Fruit fly (Drosophila melanogaster) whole organism, pupa: Measurements from ENCODE around the gene CG43149.

Experiments
- CG10348 ChIP-seq: fragments of 200-800 bp; sonication (Bioruptor generic); IDR thresholded peaks from 2 replicates; pipeline ENCODE4 v1.3.6; 2022; ENCODE audit warnings: missing biosample characterization, missing genetic modification characterization
- CG14655 ChIP-seq: fragments of 200-800 bp; sonication (Bioruptor generic); optimal IDR thresholded peaks from 3 replicates; lab custom pipeline; 2017; ENCODE audit warnings: mild to moderate bottlenecking, missing biosample characterization, missing genetic modification reagents, missing genetic modification characterization
- CG15710 ChIP-seq: fragments of 200-800 bp; sonication (Bioruptor generic); optimal IDR thresholded peaks from 2 replicates; lab custom pipeline; 2018; ENCODE audit warnings: missing biosample characterization, mild to moderate bottlenecking, missing genetic modification characterization, moderate library complexity
- CG17806 ChIP-seq: fragments of 200-800 bp; sonication (Bioruptor generic); optimal IDR thresholded peaks from 2 replicates; lab custom pipeline; 2018; ENCODE audit warnings: missing biosample characterization, mild to moderate bottlenecking, missing genetic modification characterization, moderate library complexity
- CG34367 ChIP-seq: fragments of 200-800 bp; sonication (Bioruptor generic); optimal IDR thresholded peaks from 2 replicates; lab custom pipeline; 2018; ENCODE audit warnings: missing biosample characterization, mild to moderate bottlenecking, missing genetic modification characterization
- CG4496 ChIP-seq: fragments of 200-800 bp; sonication (Bioruptor generic); IDR thresholded peaks from 3 replicates; pipeline ENCODE4 v1.3.6; 2022; ENCODE audit warnings: missing biosample characterization, missing genetic modification characterization
- CG8159 ChIP-seq: fragments of 200-800 bp; sonication (Bioruptor generic); optimal IDR thresholded peaks from 3 replicates; lab custom pipeline; 2018; ENCODE audit warnings: missing biosample characterization, mild to moderate bottlenecking, missing genetic modification characterization, moderate library complexity
- CG9948 ChIP-seq: fragments of 200-800 bp; sonication (Bioruptor generic); optimal IDR thresholded peaks from 2 replicates; lab custom pipeline; 2018; ENCODE audit warnings: missing biosample characterization, mild to moderate bottlenecking, missing genetic modification characterization, moderate library complexity
- Pif1A ChIP-seq: fragments of 200-800 bp; sonication (Bioruptor generic); optimal IDR thresholded peaks from 3 replicates; lab custom pipeline; 2016; ENCODE audit warnings: missing biosample characterization, missing genetic modification characterization
- Snoo ChIP-seq: fragments of 200-800 bp; sonication (Bioruptor generic); optimal IDR thresholded peaks from 3 replicates; lab custom pipeline; 2017; ENCODE audit warnings: missing biosample characterization, mild to moderate bottlenecking, missing genetic modification characterization, inconsistent platforms
- fd96Ca ChIP-seq: fragments of 200-800 bp; sonication (Bioruptor generic); IDR thresholded peaks from 3 replicates; pipeline ENCODE4 v1.3.6; 2022; ENCODE audit warnings: missing biosample characterization, missing genetic modification characterization
- gl ChIP-seq: fragments of 200-800 bp; sonication (Bioruptor generic); optimal IDR thresholded peaks from 2 replicates; lab custom pipeline; 2018; ENCODE audit warnings: missing biosample characterization, mild to moderate bottlenecking, missing genetic modification characterization
- rn ChIP-seq: fragments of 200-800 bp; sonication (Bioruptor generic); IDR thresholded peaks from 2 replicates; pipeline ENCODE4 v1.3.6; 2022; ENCODE audit warnings: missing biosample characterization, missing genetic modification characterization

DNA sequence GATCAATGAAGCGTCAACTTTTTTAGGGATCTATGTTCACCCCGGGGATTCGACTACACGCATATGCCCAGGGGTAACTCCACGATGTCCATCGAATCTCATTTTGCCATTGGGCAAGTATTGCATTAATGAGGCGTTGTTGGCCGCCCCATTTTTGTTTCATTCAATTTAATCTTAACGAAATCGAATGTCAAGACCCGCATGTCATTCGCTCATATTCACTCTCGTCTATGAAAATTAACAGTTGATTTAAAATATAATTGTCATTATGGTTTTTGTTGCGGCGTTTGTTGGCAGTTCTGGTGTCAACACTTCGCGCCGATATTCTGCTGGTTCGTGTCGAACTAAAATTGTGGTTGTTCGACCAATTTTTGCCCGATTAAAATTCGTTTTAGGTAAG lies 32.4 kb upstream of the CG43149 start:
- no peak for TF ChIP-seq rn (GFP tag; lab: Robert Waterston, UW)
- no peak for TF ChIP-seq fd96Ca (GFP tag; lab: Robert Waterston, UW)
- TF ChIP-seq CG10348: no peak
- TF ChIP-seq CG34367 (tag; lab: Kevin White, UChicago): no peak
- no peak for TF ChIP-seq Snoo (tag; lab: Kevin White, UChicago)
- TF ChIP-seq CG9948: no peak
- TF ChIP-seq Pif1A (GFP tag; lab: Kevin White, UChicago): no peak
- TF ChIP-seq CG17806: no peak
- TF ChIP-seq CG4496: no peak
- no peak for TF ChIP-seq CG8159 (tag; lab: Kevin White, UChicago)
- no peak for TF ChIP-seq CG14655
- no peak for TF ChIP-seq CG15710 (tag; lab: Kevin White, UChicago)
- TF ChIP-seq gl (tag; lab: Kevin White, UChicago): no peak
